Worm (Caenorhabditis elegans): ENCODE data around the gene cut-1.

The cut-1 gene

DNA sequence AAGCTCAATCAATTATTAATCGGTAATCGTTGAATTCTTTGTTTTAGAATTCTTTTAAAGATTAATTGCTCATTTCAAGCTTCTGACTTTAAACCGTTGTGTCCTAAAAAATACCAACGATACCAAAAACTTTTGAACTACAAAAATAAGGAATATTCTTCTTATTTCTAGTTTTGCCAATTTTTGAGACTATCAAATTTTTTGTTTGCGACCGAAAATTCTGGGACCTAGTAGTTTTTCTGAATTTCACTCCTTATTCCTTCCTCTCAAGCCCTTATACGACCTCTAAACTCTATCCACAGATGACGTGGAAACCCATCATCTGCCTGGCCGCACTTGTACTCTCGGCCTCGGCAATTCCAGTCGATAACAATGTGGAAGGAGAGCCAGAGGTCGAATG lies at the start of gene cut-1:
Gene cut-1, plus strand, starts transcription at position 301 of the 400 bp plus-strand sequence.
- TF ChIP-seq efl-1 (optimal IDR thresholded peaks at IDR 0.05) (no peak), efl-1 (GFP tag; optimal IDR thresholded peaks at IDR 0.05 in 1 of 2) (no peak), lsy-2 (tag; optimal IDR thresholded peaks at IDR 0.05) (no peak), ztf-11 (tag; optimal IDR thresholded peaks at IDR 0.05) (no peak), C04F5.9 (tag; optimal IDR thresholded peaks at IDR 0.05) (no peak), sptf-1 (tag; optimal IDR thresholded peaks at IDR 0.05) (no peak), lin-13 (GFP tag; optimal IDR thresholded peaks at IDR 0.05) (no peak), hlh-4 (tag; optimal IDR thresholded peaks at IDR 0.05) (no peak)

DNA sequence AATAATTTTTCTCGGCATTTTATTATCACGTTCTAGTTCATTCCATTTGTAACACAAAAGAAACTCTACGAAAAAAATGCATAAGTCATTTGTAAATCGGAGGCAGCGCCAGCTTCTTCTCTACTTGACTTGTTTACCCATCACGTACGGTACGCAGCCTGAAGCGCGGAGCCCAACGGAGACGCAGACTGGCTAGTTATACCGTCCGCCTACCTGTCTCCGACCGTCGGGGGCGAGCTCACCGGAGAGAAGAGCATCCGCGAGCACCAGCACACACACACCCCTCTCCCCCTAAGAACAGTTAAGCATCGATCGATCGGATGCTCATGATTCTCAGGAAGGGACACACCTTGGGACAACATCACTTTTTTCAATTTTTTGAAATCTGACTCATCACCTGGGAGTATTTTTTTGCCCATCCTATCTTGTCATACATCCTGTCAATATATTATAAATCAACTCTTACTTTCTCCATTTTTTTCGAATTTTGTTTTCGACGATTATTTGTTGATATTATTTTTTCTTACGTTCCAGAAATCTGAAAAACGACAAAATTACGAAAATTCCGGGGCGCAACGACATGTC lies 47.1 kb upstream of the cut-1 start, which contains the start of gene plpr-1:
Gene plpr-1, plus strand, starts transcription at position 535 of the 585 bp plus-strand sequence.
- TF ChIP-seq alr-1 (tag; optimal IDR thresholded peaks at IDR 0.05; ENCODE audit: borderline replicate concordance) (no peak), pax-3 (tag; optimal IDR thresholded peaks at IDR 0.05) (no peak), unc-30 (tag; optimal IDR thresholded peaks at IDR 0.05) (no peak), C04F5.9 (tag; optimal IDR thresholded peaks at IDR 0.05) (no peak), nhr-77 (tag; optimal IDR thresholded peaks at IDR 0.05) (no peak), ceh-88 (GFP tag; IDR thresholded peaks at IDR 0.05) (no peak), xbp-1 (tag; optimal IDR thresholded peaks at IDR 0.05) (no peak), nhr-11 (tag; optimal IDR thresholded peaks at IDR 0.05) (no peak), nhr-28 (tag; optimal IDR thresholded peaks at IDR 0.05) (no peak), efl-1 (optimal IDR thresholded peaks at IDR 0.05) (no peak), efl-1 (GFP tag; optimal IDR thresholded peaks at IDR 0.05 in 1 of 2) (no peak), ztf-4 (tag; optimal IDR thresholded peaks at IDR 0.05) (no peak), skn-1 (tag; optimal IDR thresholded peaks at IDR 0.05) (no peak), zag-1 (tag; optimal IDR thresholded peaks at IDR 0.05) (no peak), vab-15 (tag; optimal IDR thresholded peaks at IDR 0.05) (no peak), lin-13 (GFP tag; optimal IDR thresholded peaks at IDR 0.05) (no peak)

DNA sequence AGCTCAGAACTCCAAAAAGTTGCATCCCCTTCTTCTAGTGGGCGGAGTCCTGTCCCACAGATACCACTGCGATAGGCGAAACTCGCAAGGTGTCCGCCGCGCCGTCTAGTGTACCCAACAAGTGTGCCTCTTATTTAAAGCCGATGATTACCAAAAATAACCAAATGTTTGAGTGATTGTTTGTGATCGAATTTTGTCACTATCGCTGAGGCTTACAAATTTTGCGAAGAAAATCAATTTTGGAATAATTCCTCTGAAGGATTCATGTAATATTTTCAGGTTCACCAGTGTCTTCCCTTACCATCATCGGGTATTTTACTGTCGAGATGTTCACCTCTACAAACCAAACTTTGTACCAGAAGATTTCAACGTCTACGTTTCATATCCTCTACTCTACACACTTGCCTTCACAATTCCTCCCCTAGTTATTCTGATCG lies 44.9 kb upstream of the cut-1 start:
- TF ChIP-seq dpl-1 (GFP tag; optimal IDR thresholded peaks at IDR 0.05) (peak; percentile 13 to 62 (median 54)), zag-1 (tag; optimal IDR thresholded peaks at IDR 0.05) (no peak), mab-9 (GFP tag; IDR thresholded peaks at IDR 0.05) (no peak), fkh-8 (tag; optimal IDR thresholded peaks at IDR 0.05) (peak; percentile 58), mdl-1 (tag; optimal IDR thresholded peaks at IDR 0.05) (peak in 1 of 2 experiments; percentile 53), lin-15B (tag; optimal IDR thresholded peaks at IDR 0.05) (peak; percentile 36), xbp-1 (tag; optimal IDR thresholded peaks at IDR 0.05) (peak; percentile 72), skn-1 (tag; optimal IDR thresholded peaks at IDR 0.05) (no peak), fkh-4 (tag; optimal IDR thresholded peaks at IDR 0.05; ENCODE audit: borderline replicate concordance) (no peak), nhr-12 (tag; optimal IDR thresholded peaks at IDR 0.05) (no peak), unc-62 (GFP tag; optimal IDR thresholded peaks at IDR 0.05) (no peak), pax-3 (tag; optimal IDR thresholded peaks at IDR 0.05) (peak; percentile 20), fos-1 (tag; optimal IDR thresholded peaks at IDR 0.05) (peak; percentile 85), egl-13 (tag; optimal IDR thresholded peaks at IDR 0.05) (peak; percentile 47), aly-2 (tag; optimal IDR thresholded peaks at IDR 0.05) (peak; percentile 76), sup-37 (GFP tag; optimal IDR thresholded peaks at IDR 0.05) (no peak), sox-4 (tag; optimal IDR thresholded peaks at IDR 0.05) (no peak), lin-39 (tag; optimal IDR thresholded peaks at IDR 0.05) (peak; percentile 49), hpl-2 (GFP tag; optimal IDR thresholded peaks at IDR 0.05) (peak; percentile 73), nhr-90 (tag; optimal IDR thresholded peaks at IDR 0.05; ENCODE audit: poor library complexity) (peak; percentile 91), pqm-1 (tag; optimal IDR thresholded peaks at IDR 0.05) (no peak), unc-98 (GFP tag; IDR thresholded peaks at IDR 0.05) (no peak), efl-1 (optimal IDR thresholded peaks at IDR 0.05) (peak; percentile 47 to 75), efl-1 (GFP tag; optimal IDR thresholded peaks at IDR 0.05 in 1 of 2) (peak; percentile 45 to 97), efl-3 (GFP tag; optimal IDR thresholded peaks at IDR 0.05) (no peak), blmp-1 (tag; optimal IDR thresholded peaks at IDR 0.05) (no peak), ceh-82 (tag; optimal IDR thresholded peaks at IDR 0.05) (peak; percentile 57 to 81 (median 72)), dsc-1 (tag; optimal IDR thresholded peaks at IDR 0.05) (peak; percentile 79), sptf-1 (tag; optimal IDR thresholded peaks at IDR 0.05) (no peak), nhr-28 (tag; optimal IDR thresholded peaks at IDR 0.05) (no peak), tbx-2 (tag; optimal IDR thresholded peaks at IDR 0.05) (peak; percentile 72), elt-2 (tag; optimal IDR thresholded peaks at IDR 0.05) (peak; percentile 76), nhr-237 (tag; optimal IDR thresholded peaks at IDR 0.05) (peak; percentile 23), Y116A8C.19 (tag; optimal IDR thresholded peaks at IDR 0.05; ENCODE audit: borderline replicate concordance) (no peak), unc-130 (tag; optimal IDR thresholded peaks at IDR 0.05) (peak; percentile 22), lsy-2 (tag; optimal IDR thresholded peaks at IDR 0.05) (peak in 1 of 2 experiments; percentile 74), ceh-88 (GFP tag; IDR thresholded peaks at IDR 0.05) (0 out of 2 replicates have a peak, but pooled peaks have one; percentile 26)
